Worm (Caenorhabditis elegans) whole organism, L4/young adult: ENCODE data around the gene F20D6.2.

Experiments
- W03F9.2 ChIP-seq: fragments of 150-350 bp; optimal IDR thresholded peaks from 2 replicates; lab custom pipeline; 2014; ENCODE audit warnings: missing biosample characterization, missing genetic modification characterization
- him-1 ChIP-seq: sonication (generic microtip); optimal IDR thresholded peaks from 2 replicates; lab custom pipeline; 2016; ENCODE audit warnings: missing genotype, missing genetic modification reagents, missing genetic modification characterization, missing compliant biosample characterization

- no peak for TF ChIP-seq W03F9.2 (tag; lab: Kevin White, UChicago)
- no peak for TF ChIP-seq him-1
Measured at ce11 chrV:8188421-8188820, 2.6 kb downstream of the F20D6.2 start, which contains the start of gene F20D6.15.
